Worm (Caenorhabditis elegans): ENCODE measurements around the gene srw-66.

ce11 chrII:1306550-1306949, 34.8 kb upstream of the srw-66 start:
- TF ChIP-seq dmd-4 (tag; optimal IDR thresholded peaks at IDR 0.05; ENCODE audit: borderline replicate concordance) = no peak
- TF ChIP-seq ceh-31 (tag; optimal IDR thresholded peaks at IDR 0.05) = no peak
